Worm (Caenorhabditis elegans) whole organism, young adult: ENCODE data around the gene Y41C4A.6.

Experiments
- B0035.1 ChIP-seq: sonication (generic microtip); optimal IDR thresholded peaks from 2 replicates; lab custom pipeline; 2016; ENCODE audit warnings: missing genetic modification characterization, mild to moderate bottlenecking, missing compliant biosample characterization, missing genotype, missing genetic modification reagents
- Y53G8AR.9 ChIP-seq: fragments of 200-800 bp; sonication (Bioruptor generic); conservative IDR thresholded peaks from 2 replicates; pipeline ENCODE4 v1.3.6; 2022; ENCODE audit warnings: missing genetic modification reagents, missing genetic modification characterization, missing compliant biosample characterization
- unc-130 ChIP-seq: sonication (generic microtip); optimal IDR thresholded peaks from 2 replicates; lab custom pipeline; 2016; ENCODE audit warnings: missing genetic modification reagents, missing genetic modification characterization, missing compliant biosample characterization

DNA sequence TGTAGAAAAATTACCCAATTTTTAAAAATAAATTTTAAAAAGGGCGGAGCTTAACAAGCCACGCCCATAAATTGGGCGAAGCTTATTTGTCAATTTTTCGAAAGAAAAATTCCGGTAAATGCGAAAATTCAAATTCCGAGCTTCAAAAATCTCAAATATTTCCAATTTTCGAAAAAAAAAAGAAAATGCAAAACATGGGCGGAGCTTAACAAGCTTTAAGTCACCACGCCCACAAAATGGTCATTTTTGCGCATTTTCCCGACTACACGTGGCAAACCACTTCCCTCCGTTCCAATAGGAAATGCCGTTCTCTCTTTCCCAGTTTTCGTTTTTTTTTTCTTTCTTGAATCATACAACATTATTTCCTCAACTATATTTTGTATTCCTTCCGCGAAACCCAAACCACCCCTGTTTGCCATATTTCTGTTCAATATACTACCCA lies 1.8 kb upstream of the Y41C4A.6 start:
- no peak for TF ChIP-seq Y53G8AR.9 (GFP tag; lab: Robert Waterston, UW)
- no peak for TF ChIP-seq B0035.1 (tag; lab: Kevin White, UChicago)
- TF ChIP-seq unc-130 (GFP tag; lab: Kevin White, UChicago): no peak
